Fruit fly (Drosophila melanogaster): ENCODE measurements around the gene CG31533.

The CG31533 gene

dm6 chr3R:14140912-14141311 lies 16.3 kb downstream of the CG31533 start:
- TF ChIP-seq hkb (optimal IDR thresholded peaks at IDR 0.05) (no peak), hkb (GFP tag; IDR thresholded peaks at IDR 0.05) (no peak), CG9797 (GFP tag; optimal IDR thresholded peaks at IDR 0.05) (no peak), CG10366 (GFP tag; IDR thresholded peaks at IDR 0.05) (no peak), da (GFP tag; optimal IDR thresholded peaks at IDR 0.05) (no peak), klu (GFP tag; IDR thresholded peaks at IDR 0.05) (no peak), Ets97D (GFP tag; optimal IDR thresholded peaks at IDR 0.05) (no peak), wdn (GFP tag; IDR thresholded peaks at IDR 0.05) (no peak), CG6791 (GFP tag; IDR thresholded peaks at IDR 0.05; ENCODE audit: partially characterized antibody) (no peak), CG11247 (GFP tag; IDR thresholded peaks at IDR 0.05) (no peak), CG1647 (GFP tag; optimal IDR thresholded peaks at IDR 0.05) (no peak), CG3847 (GFP tag; IDR thresholded peaks at IDR 0.05) (no peak), ash1 (GFP tag; optimal IDR thresholded peaks at IDR 0.05) (no peak), HLH54F (GFP tag; optimal IDR thresholded peaks at IDR 0.05) (no peak), Sin3A (optimal IDR thresholded peaks at IDR 0.05) (no peak), CoRest (tag; optimal IDR thresholded peaks at IDR 0.05) (no peak), CG13424 (tag; optimal IDR thresholded peaks at IDR 0.05) (no peak), Hmx (GFP tag; optimal IDR thresholded peaks at IDR 0.05) (no peak), CHES-1-like (GFP tag; optimal IDR thresholded peaks at IDR 0.05) (no peak), CG32532 (GFP tag; IDR thresholded peaks at IDR 0.05) (no peak), sr (GFP tag; IDR thresholded peaks at IDR 0.05) (no peak), Trl (optimal IDR thresholded peaks at IDR 0.05) (peak; percentile 21 to 57), Trl (GFP tag; optimal IDR thresholded peaks at IDR 0.05) (no peak), CG6854 (GFP tag; optimal IDR thresholded peaks at IDR 0.05) (no peak), CG11093 (GFP tag; IDR thresholded peaks at IDR 0.05) (no peak), CG7928 (GFP tag; optimal IDR thresholded peaks at IDR 0.05) (no peak), tll (GFP tag; optimal IDR thresholded peaks at IDR 0.05) (no peak), knrl (GFP tag; IDR thresholded peaks at IDR 0.05; ENCODE audit: partially characterized antibody) (no peak), vfl (GFP tag; optimal IDR thresholded peaks at IDR 0.05) (no peak), Max (GFP tag; optimal IDR thresholded peaks at IDR 0.05) (no peak), Nf-YB (GFP tag; optimal IDR thresholded peaks at IDR 0.05) (no peak), psq (GFP tag; optimal IDR thresholded peaks at IDR 0.05) (no peak), ewg (GFP tag; optimal IDR thresholded peaks at IDR 0.05) (peak; percentile 79), scrt (GFP tag; optimal IDR thresholded peaks at IDR 0.05) (peak; percentile 93), CG8359 (GFP tag; optimal IDR thresholded peaks at IDR 0.05; ENCODE audit: borderline replicate concordance) (peak; percentile 6)

dm6 chr3R:14131972-14132371 lies 25.3 kb downstream of the CG31533 start, which contains the start of gene CG14356:
TSS of gene CG14356 (minus strand) at chr3R:14132072.
- TF ChIP-seq MTF-1 (GFP tag; optimal IDR thresholded peaks at IDR 0.05; ENCODE audit: borderline replicate concordance) (no peak), CG3726 (GFP tag; IDR thresholded peaks at IDR 0.05) (0 out of 3 replicates have a peak, but pooled peaks have one; percentile 11)

dm6 chr3R:14125479-14126121 lies 31.6 kb downstream of the CG31533 start, which contains the start of the genes 140up and Polr2B:
TSS of gene 140up (minus strand) at chr3R:14125548.
TSS of gene Polr2B (plus strand) at chr3R:14125791.
- no peak for TF ChIP-seq CG34224 (GFP tag; IDR thresholded peaks at IDR 0.05; ENCODE audit: partially characterized antibody)
- peak; percentile 57; the same call in 1 of the 2 replicates for TF ChIP-seq CkIIα-i1 (GFP tag; IDR thresholded peaks at IDR 0.05)
- TF ChIP-seq ssp (GFP tag; IDR thresholded peaks at IDR 0.05) = peak; percentile 89
- peak; percentile 63; the same call in 2 of the 3 replicates for TF ChIP-seq gce (GFP tag; IDR thresholded peaks at IDR 0.05)
- TF ChIP-seq CG18764 (GFP tag; optimal IDR thresholded peaks at IDR 0.05) = peak; percentile 91
- TF ChIP-seq CG13775 (GFP tag; optimal IDR thresholded peaks at IDR 0.05) = peak; percentile 95
- peak; percentile 94 for TF ChIP-seq CG7839 (tag; optimal IDR thresholded peaks at IDR 0.05)
- peak; percentile 94 for TF ChIP-seq Fer3 (tag; optimal IDR thresholded peaks at IDR 0.05)
- peak; percentile 94 for TF ChIP-seq CG8924 (tag; optimal IDR thresholded peaks at IDR 0.05)
- peak; percentile 93 for TF ChIP-seq E2f1 (GFP tag; IDR thresholded peaks at IDR 0.05)
- TF ChIP-seq Ada2b (GFP tag; IDR thresholded peaks at IDR 0.05) = peak; percentile 88
- TF ChIP-seq CG9797 (GFP tag; optimal IDR thresholded peaks at IDR 0.05) = peak; percentile 9
- peak; percentile 73 for TF ChIP-seq CG2875 (GFP tag; optimal IDR thresholded peaks at IDR 0.05)
- peak; percentile 76 for TF ChIP-seq CrebB (tag; optimal IDR thresholded peaks at IDR 0.05)
- TF ChIP-seq Taf1 (GFP tag; IDR thresholded peaks at IDR 0.05) = peak; percentile 87

All from whole organism, embryonic.